Worm (Caenorhabditis elegans): Measurements from ENCODE around the gene Y51H7C.10.

DNA sequence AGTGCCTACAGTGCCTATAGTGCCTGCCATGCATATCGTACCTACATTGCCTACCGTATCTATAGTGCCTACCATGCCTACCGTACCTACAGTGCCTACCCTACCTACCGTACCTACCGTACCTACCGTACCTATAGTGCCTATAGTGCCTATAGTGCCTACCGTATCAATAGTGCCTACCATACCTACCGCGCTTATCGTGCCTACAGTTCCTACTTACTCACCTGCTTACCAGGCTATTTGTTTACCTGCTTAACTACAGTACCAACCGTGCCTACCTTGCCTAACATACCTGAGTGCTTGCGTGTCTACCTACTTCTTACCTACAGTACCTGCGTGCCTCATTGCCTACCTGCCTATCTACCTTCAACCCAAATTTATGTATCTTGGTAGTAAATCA, 17.9 kb upstream of the Y51H7C.10 start:
- TF ChIP-seq unc-55 (GFP tag; optimal IDR thresholded peaks at IDR 0.05) (no peak), ttx-3 (tag; optimal IDR thresholded peaks at IDR 0.05) (no peak), nhr-11 (tag; optimal IDR thresholded peaks at IDR 0.05) (no peak), ceh-2 (tag; optimal IDR thresholded peaks at IDR 0.05) (no peak)

Data from whole organism, late embryonic.